Worm (Caenorhabditis elegans) whole organism, L4 larva: Measurements from ENCODE around the gene rpn-6.2.

ENCODE experiments used
- F26F4.8 ChIP-seq: fragments of 200-800 bp; sonication (Bioruptor generic); conservative IDR thresholded peaks from 2 replicates; pipeline ENCODE4 v1.3.6; 2022; ENCODE audit warnings: missing genetic modification characterization, missing compliant biosample characterization
- F37D6.2 ChIP-seq: sonication (generic microtip); optimal IDR thresholded peaks from 2 replicates; lab custom pipeline; 2016; ENCODE audit warnings: mild to moderate bottlenecking, missing genetic modification characterization, missing compliant biosample characterization
- F44E2.7 ChIP-seq: fragments of 200-800 bp; sonication (Bioruptor generic); IDR thresholded peaks from 2 replicates; pipeline ENCODE4 v2.1.2; 2022; ENCODE audit warnings: missing genetic modification characterization, missing compliant biosample characterization
- T20F7.1 ChIP-seq: fragments of 200-800 bp; sonication (Bioruptor generic); optimal IDR thresholded peaks from 2 replicates; lab custom pipeline; 2018; ENCODE audit warnings: mild to moderate bottlenecking, missing genetic modification characterization, missing compliant biosample characterization
- attf-4 ChIP-seq: sonication (generic microtip); optimal IDR thresholded peaks from 3 replicates; lab custom pipeline; 2017; ENCODE audit warnings: missing biosample characterization, missing genetic modification characterization
- ceh-28 ChIP-seq: fragments of 150-350 bp; optimal IDR thresholded peaks from 2 replicates; lab custom pipeline; 2014; ENCODE audit warnings: missing biosample characterization, missing genetic modification reagents, missing genetic modification characterization
- ceh-32 ChIP-seq: sonication (generic microtip); optimal IDR thresholded peaks from 2 replicates; lab custom pipeline; 2016; ENCODE audit warnings: mild to moderate bottlenecking, missing genetic modification characterization, missing compliant biosample characterization; ENCODE audit not compliant: poor library complexity
- cey-2 ChIP-seq: sonication (generic microtip); optimal IDR thresholded peaks from 3 replicates; lab custom pipeline; 2017; ENCODE audit warnings: missing genetic modification characterization, mild to moderate bottlenecking, missing compliant biosample characterization, antibody characterized with exemption, borderline replicate concordance; ENCODE audit not compliant: insufficient read depth
- daf-8 ChIP-seq: fragments of 200-800 bp; sonication (Bioruptor generic); IDR thresholded peaks from 2 replicates; pipeline ENCODE4 v1.3.6; 2022; ENCODE audit warnings: missing genetic modification characterization, missing compliant biosample characterization
- dmd-6 ChIP-seq: fragments of 200-800 bp; sonication (Bioruptor generic); IDR thresholded peaks from 2 replicates; pipeline ENCODE4 v1.3.6; 2022; ENCODE audit warnings: missing genetic modification reagents, missing genetic modification characterization, missing compliant biosample characterization
- dpl-1 ChIP-seq: fragments of 150-350 bp; optimal IDR thresholded peaks from 2 replicates; lab custom pipeline; 2014; ENCODE audit warnings: missing biosample characterization, missing genetic modification reagents, missing genetic modification characterization
- dve-1 ChIP-seq: sonication (generic microtip); optimal IDR thresholded peaks from 2 replicates; lab custom pipeline; 2017; ENCODE audit warnings: antibody characterized with exemption, mild to moderate bottlenecking, missing genetic modification characterization, missing compliant biosample characterization; ENCODE audit not compliant: insufficient read depth
- egl-27 ChIP-seq: sonication (generic microtip); optimal IDR thresholded peaks from 3 replicates; lab custom pipeline; 2017; ENCODE audit warnings: missing biosample characterization, missing genetic modification reagents, missing genetic modification characterization
- egl-43 ChIP-seq: fragments of 200-800 bp; sonication (Bioruptor generic); IDR thresholded peaks from 2 replicates; pipeline ENCODE4 v1.3.6; 2022; ENCODE audit warnings: missing genetic modification reagents, missing genetic modification characterization, missing compliant biosample characterization
- fkh-10 ChIP-seq: fragments of 150-350 bp; optimal IDR thresholded peaks from 2 replicates; lab custom pipeline; 2014; ENCODE audit warnings: missing biosample characterization, missing genetic modification reagents, missing genetic modification characterization
- hlh-11 ChIP-seq: fragments of 200-800 bp; sonication (Bioruptor generic); optimal IDR thresholded peaks from 2 replicates; lab custom pipeline; 2018; ENCODE audit warnings: mild to moderate bottlenecking, missing genetic modification characterization, missing compliant biosample characterization
- hlh-30 ChIP-seq: sonication (generic microtip); optimal IDR thresholded peaks from 2 replicates; lab custom pipeline; 2017; ENCODE audit warnings: antibody characterized with exemption, mild to moderate bottlenecking, missing genetic modification characterization, missing compliant biosample characterization; ENCODE audit not compliant: insufficient read depth
- hmg-1.1 ChIP-seq: fragments of 200-800 bp; sonication (Bioruptor generic); IDR thresholded peaks from 2 replicates; pipeline ENCODE4 v1.3.6; 2022; ENCODE audit warnings: missing genetic modification reagents, missing genetic modification characterization, missing compliant biosample characterization
- lim-7 ChIP-seq: fragments of 200-800 bp; sonication (Bioruptor generic); IDR thresholded peaks from 2 replicates; pipeline ENCODE4 v1.3.6; 2022; ENCODE audit warnings: missing genetic modification characterization, missing compliant biosample characterization
- lin-1 ChIP-seq: fragments of 200-800 bp; sonication (Bioruptor generic); IDR thresholded peaks from 2 replicates; pipeline ENCODE4 v1.3.6; 2022; ENCODE audit warnings: missing genetic modification reagents, missing genetic modification characterization, missing compliant biosample characterization
- lin-13 ChIP-seq: fragments of 150-350 bp; optimal IDR thresholded peaks from 2 replicates; lab custom pipeline; 2014; ENCODE audit warnings: missing biosample characterization, missing genetic modification reagents, missing genetic modification characterization
- lsy-2 ChIP-seq, 2 experiments: fragments of 150-350 bp in 1 of 2; sonication (generic microtip) in 1 of 2; optimal IDR thresholded peaks; 2 replicates each; lab custom pipeline; 2014 to 2017; ENCODE audit warnings: missing biosample characterization in 2 of 2, missing genetic modification characterization in 2 of 2
- madf-5 ChIP-seq, 2 experiments: fragments of 200-800 bp; sonication (Bioruptor generic); IDR thresholded peaks; 2 replicates each; pipeline ENCODE4 v1.3.6; 2022; ENCODE audit warnings: missing compliant biosample characterization in 2 of 2, missing genetic modification characterization in 2 of 2
- madf-9 ChIP-seq: fragments of 200-800 bp; sonication (Bioruptor generic); conservative IDR thresholded peaks from 2 replicates; pipeline ENCODE4 v1.3.6; 2022; ENCODE audit warnings: missing genetic modification reagents, missing genetic modification characterization, missing compliant biosample characterization
- mdl-1 ChIP-seq, 2 experiments: fragments of 150-350 bp in 1 of 2; sonication (generic microtip) in 1 of 2; optimal IDR thresholded peaks; 2 replicates each; lab custom pipeline; 2014 to 2017; ENCODE audit warnings: missing biosample characterization in 2 of 2, missing genetic modification characterization in 2 of 2
- mes-2 ChIP-seq: sonication (generic microtip); optimal IDR thresholded peaks from 2 replicates; lab custom pipeline; 2016; ENCODE audit warnings: missing genotype, mild to moderate bottlenecking, missing genetic modification characterization, missing compliant biosample characterization; ENCODE audit not compliant: poor library complexity, severe bottlenecking
- nhr-41 ChIP-seq: fragments of 200-800 bp; sonication (Bioruptor generic); IDR thresholded peaks from 2 replicates; pipeline ENCODE4 v1.3.6; 2022; ENCODE audit warnings: missing genetic modification reagents, missing genetic modification characterization, missing compliant biosample characterization
- nhr-76 ChIP-seq: fragments of 150-350 bp; optimal IDR thresholded peaks from 2 replicates; lab custom pipeline; 2014; ENCODE audit warnings: missing biosample characterization, missing genetic modification characterization
- nhr-77 ChIP-seq: fragments of 150-350 bp; optimal IDR thresholded peaks from 2 replicates; lab custom pipeline; 2014; ENCODE audit warnings: missing biosample characterization, missing genetic modification characterization
- pha-4 ChIP-seq, 2 experiments: fragments of 150-350 bp in 1 of 2; fragments of 200-800 bp in 1 of 2; sonication (Bioruptor generic) in 1 of 2; IDR thresholded peaks in 1 of 2; optimal IDR thresholded peaks in 1 of 2; 2 replicates each; pipeline versions ENCODE4 v1.3.6 to Lab custom; 2014 to 2022; ENCODE audit warnings: missing genetic modification characterization in 2 of 2, missing genetic modification reagents in 2 of 2, missing biosample characterization in 1 of 2, missing compliant biosample characterization in 1 of 2
- pqm-1 ChIP-seq: sonication (generic microtip); optimal IDR thresholded peaks from 2 replicates; lab custom pipeline; 2017; ENCODE audit warnings: missing biosample characterization, missing genetic modification characterization
- rbr-2 ChIP-seq: sonication (generic microtip); optimal IDR thresholded peaks from 2 replicates; lab custom pipeline; 2016; ENCODE audit warnings: missing genotype, missing genetic modification characterization, missing compliant biosample characterization
- set-16 ChIP-seq: fragments of 200-800 bp; sonication (Bioruptor generic); IDR thresholded peaks from 2 replicates; pipeline ENCODE4 v1.3.6; 2022; ENCODE audit warnings: missing genetic modification reagents, missing genetic modification characterization, missing compliant biosample characterization
- snpc-4 ChIP-seq: fragments of 150-350 bp; optimal IDR thresholded peaks from 2 replicates; lab custom pipeline; 2014; ENCODE audit warnings: missing biosample characterization, missing genetic modification characterization
- zfp-2 ChIP-seq: sonication (generic microtip); optimal IDR thresholded peaks from 2 replicates; lab custom pipeline; 2016; ENCODE audit warnings: mild to moderate bottlenecking, missing genetic modification characterization, missing compliant biosample characterization

The rpn-6.2 gene

DNA sequence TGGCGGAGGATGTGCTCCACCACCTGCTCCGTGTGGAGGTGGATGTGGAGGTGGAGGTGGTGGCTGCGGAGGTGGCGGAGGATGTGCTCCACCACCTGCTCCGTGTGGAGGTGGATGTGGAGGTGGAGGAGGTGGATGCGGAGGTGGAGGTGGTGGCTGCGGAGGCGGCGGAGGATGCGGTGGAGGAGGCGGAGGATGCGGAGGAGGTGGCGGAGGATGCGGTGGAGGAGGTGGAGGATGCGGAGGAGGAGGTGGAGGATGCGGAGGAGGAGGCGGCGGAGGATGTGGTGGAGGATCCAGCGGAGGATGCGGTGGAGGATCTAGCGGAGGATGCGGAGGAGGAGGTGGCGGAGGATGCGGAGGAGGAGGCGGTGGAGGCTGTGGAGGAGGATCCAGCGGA, 39.3 kb downstream of the rpn-6.2 start:
- TF ChIP-seq egl-27 (tag; lab: Kevin White, UChicago) = no peak
- TF ChIP-seq cey-2 (tag; lab: Kevin White, UChicago) = no peak
- no peak for TF ChIP-seq nhr-76 (tag; lab: Kevin White, UChicago)
- TF ChIP-seq set-16 = peak; percentile 99
- peak; percentile 98; the same call in 1 of the 2 replicates for TF ChIP-seq pha-4 (GFP tag; IDR thresholded peaks at IDR 0.05; lab: Robert Waterston, UW)
- TF ChIP-seq pha-4 (tag; optimal IDR thresholded peaks at IDR 0.05; lab: Kevin White, UChicago) = no peak
- TF ChIP-seq egl-43 (GFP tag; lab: Robert Waterston, UW) = 0 out of 2 replicates have a peak, but pooled peaks have one; percentile 16
- no peak for TF ChIP-seq lim-7
- TF ChIP-seq F37D6.2 (tag; lab: Kevin White, UChicago) = no peak
- TF ChIP-seq lin-1 (GFP tag; lab: Robert Waterston, UW) = no peak
- no peak for TF ChIP-seq madf-5 (GFP tag; IDR thresholded peaks at IDR 0.05; lab: Robert Waterston, UW)

DNA sequence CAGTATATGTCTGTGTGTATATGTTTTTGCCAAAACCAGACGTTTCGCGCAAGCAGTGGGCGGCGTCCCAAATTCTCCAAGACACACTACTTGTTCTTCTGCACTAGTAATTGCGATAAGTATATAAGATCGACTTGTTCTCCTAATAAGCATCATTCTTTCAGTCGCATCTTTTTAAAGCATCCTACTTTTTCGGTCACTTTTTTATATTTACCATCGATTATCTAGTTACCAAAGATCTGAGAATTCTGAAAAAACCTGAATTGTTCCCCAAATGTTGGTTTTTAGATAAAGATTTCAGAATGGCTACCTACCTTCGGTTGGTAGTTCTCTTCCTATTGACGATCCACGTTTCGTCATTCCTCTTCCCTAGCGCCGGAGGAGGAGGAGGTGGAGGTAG, 39.8 kb downstream of the rpn-6.2 start, which contains the start of gene grl-25:
Gene grl-25 (plus strand): TSS at position 301 of the 400 bp plus-strand sequence.
- TF ChIP-seq T20F7.1 (GFP tag; lab: Kevin White, UChicago) (no peak), nhr-41 (GFP tag; lab: Robert Waterston, UW) (no peak), madf-5 (GFP tag; IDR thresholded peaks at IDR 0.05; lab: Robert Waterston, UW) (no peak), nhr-77 (tag; lab: Kevin White, UChicago) (no peak), snpc-4 (tag; lab: Kevin White, UChicago) (no peak), pqm-1 (tag; lab: Kevin White, UChicago) (no peak), attf-4 (no peak), F26F4.8 (no peak), daf-8 (no peak)

DNA sequence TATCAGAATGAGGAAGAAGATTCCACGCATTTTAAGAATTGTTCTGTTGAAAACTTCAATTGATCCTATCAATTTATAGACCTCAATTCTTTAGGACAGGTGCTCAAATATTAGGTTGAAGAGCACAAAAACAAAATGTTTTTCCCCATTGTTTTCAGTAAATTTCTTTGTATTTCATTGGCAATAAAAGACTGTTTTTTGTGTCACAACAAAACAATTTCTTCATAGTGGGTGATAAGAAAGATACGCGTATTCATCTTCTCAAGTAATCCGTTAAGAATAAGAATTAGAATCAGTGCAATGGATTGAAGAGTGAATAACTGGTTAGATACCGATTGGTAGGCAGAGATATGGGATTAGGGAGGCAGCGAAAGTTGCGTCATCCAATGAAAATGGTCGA, 41.1 kb downstream of the rpn-6.2 start, which contains the start of gene ZK643.6:
Gene ZK643.6 (minus strand): TSS at position 101 of the 400 bp plus-strand sequence.
- TF ChIP-seq dve-1 (tag; lab: Kevin White, UChicago) = no peak
- TF ChIP-seq lin-13 (GFP tag; lab: Kevin White, UChicago) = no peak
- no peak for TF ChIP-seq zfp-2 (tag; lab: Kevin White, UChicago)

DNA sequence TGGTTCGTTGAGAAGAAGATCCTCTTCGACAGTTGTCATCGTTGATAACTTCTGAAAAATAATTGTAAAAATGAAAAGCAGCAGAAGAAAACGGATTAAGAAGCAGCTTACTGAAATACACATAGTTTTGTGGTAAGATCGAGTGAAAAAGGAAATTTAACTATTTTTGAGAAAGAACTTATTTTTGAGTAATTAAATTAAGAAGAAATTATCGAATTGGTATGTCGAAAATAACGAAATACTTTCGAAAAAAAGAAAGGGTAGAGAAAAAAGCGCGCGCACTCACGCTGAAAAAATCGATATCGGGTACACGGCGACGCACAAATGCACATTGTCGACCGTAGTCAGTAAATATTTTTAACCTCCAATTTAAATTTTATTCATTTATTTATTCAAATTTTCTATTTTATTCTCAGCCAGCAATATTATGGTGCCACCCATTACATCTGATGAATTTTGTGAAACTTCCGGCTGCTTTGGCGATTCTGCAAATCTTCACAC, 45.6 kb downstream of the rpn-6.2 start, which contains the start of the genes ZK643.5 and ZK643.2:
Gene ZK643.5 (minus strand): TSS at position 51 of the 501 bp plus-strand sequence.
Gene ZK643.2 (plus strand): TSS at position 395 of the 501 bp plus-strand sequence.
- peak; percentile 39 for TF ChIP-seq rbr-2 (tag; lab: Kevin White, UChicago)
- TF ChIP-seq lsy-2 (tag; optimal IDR thresholded peaks at IDR 0.05; lab: Kevin White, UChicago) = peak in 1 of 2 experiments; percentile 97
- no peak for TF ChIP-seq madf-5 (GFP tag; IDR thresholded peaks at IDR 0.05; lab: Robert Waterston, UW)
- TF ChIP-seq hlh-11 (tag; lab: Kevin White, UChicago) = peak; percentile 38
- TF ChIP-seq mdl-1 (tag; optimal IDR thresholded peaks at IDR 0.05; lab: Kevin White, UChicago) = peak in 1 of 2 experiments; percentile 21
- no peak for TF ChIP-seq ceh-32 (tag; lab: Kevin White, UChicago)
- peak; percentile 64; the same call in 1 of the 2 replicates for TF ChIP-seq pha-4 (GFP tag; IDR thresholded peaks at IDR 0.05; lab: Robert Waterston, UW)
- peak; percentile 24 for TF ChIP-seq pha-4 (tag; optimal IDR thresholded peaks at IDR 0.05; lab: Kevin White, UChicago)
- TF ChIP-seq ceh-28 (tag; lab: Kevin White, UChicago) = peak; percentile 79
- TF ChIP-seq dmd-6 = no peak
- no peak for TF ChIP-seq daf-8
- no peak for TF ChIP-seq F44E2.7
- no peak for TF ChIP-seq madf-9
- TF ChIP-seq hlh-30 = peak; percentile 76
- TF ChIP-seq hmg-1.1 (GFP tag; lab: Robert Waterston, UW) = 0 out of 2 replicates have a peak, but pooled peaks have one; percentile 26
- TF ChIP-seq dpl-1 (GFP tag; lab: Kevin White, UChicago) = peak; percentile 80
- TF ChIP-seq fkh-10 (GFP tag; lab: Kevin White, UChicago) = peak; percentile 2
- peak; percentile 88 for TF ChIP-seq mes-2
